Worm (Caenorhabditis elegans) whole organism, late embryonic: ENCODE measurements around the gene srt-14.

Experiments used
- C08G9.2 ChIP-seq: sonication (generic microtip); optimal IDR thresholded peaks from 2 replicates; lab custom pipeline; 2016; ENCODE audit warnings: mild to moderate bottlenecking, missing genetic modification characterization, moderate library complexity, missing compliant biosample characterization
- ama-1 ChIP-seq: fragments of 150-350 bp; optimal IDR thresholded peaks from 2 replicates; lab custom pipeline; 2014
- dmd-4 ChIP-seq: sonication (generic microtip); optimal IDR thresholded peaks from 2 replicates; lab custom pipeline; 2016; ENCODE audit warnings: borderline replicate concordance, missing genetic modification characterization, missing compliant biosample characterization
- fkh-10 ChIP-seq: fragments of 150-350 bp; optimal IDR thresholded peaks from 2 replicates; lab custom pipeline; 2014; ENCODE audit warnings: missing biosample characterization, missing genetic modification reagents, missing genetic modification characterization
- pax-1 ChIP-seq: fragments of 150-350 bp; optimal IDR thresholded peaks from 2 replicates; lab custom pipeline; 2014; ENCODE audit warnings: missing biosample characterization, missing genetic modification characterization
- pha-2 ChIP-seq: sonication (generic microtip); optimal IDR thresholded peaks from 2 replicates; lab custom pipeline; 2017; ENCODE audit warnings: mild to moderate bottlenecking, missing genetic modification characterization, missing compliant biosample characterization
- pqm-1 ChIP-seq: sonication (generic microtip); optimal IDR thresholded peaks from 2 replicates; lab custom pipeline; 2016; ENCODE audit warnings: missing genetic modification characterization, missing compliant biosample characterization
- unc-86 ChIP-seq: sonication (generic microtip); optimal IDR thresholded peaks from 2 replicates; lab custom pipeline; 2016; ENCODE audit warnings: missing genetic modification characterization, missing compliant biosample characterization
- ztf-16 ChIP-seq: sonication (generic microtip); optimal IDR thresholded peaks from 2 replicates; lab custom pipeline; 2017; ENCODE audit warnings: missing genetic modification characterization, missing compliant biosample characterization

DNA sequence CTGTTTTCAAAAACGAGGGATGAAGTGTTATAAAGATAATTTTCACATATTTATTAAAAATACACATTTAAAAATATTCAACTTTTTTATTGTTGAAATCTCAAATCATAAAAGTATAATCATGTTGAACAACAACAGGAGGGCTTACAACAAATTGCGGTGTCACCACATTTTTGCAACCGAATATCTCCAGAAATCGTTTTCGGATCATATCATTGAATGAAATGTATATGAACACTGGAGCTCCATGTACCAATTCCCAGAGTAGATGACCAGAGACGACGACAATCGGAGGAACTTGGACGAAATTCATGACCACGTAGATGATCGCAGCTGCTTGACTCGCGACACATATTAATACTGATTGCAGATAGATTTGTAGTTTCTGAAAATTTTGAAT lies 5.0 kb upstream of the srt-14 start:
- TF ChIP-seq fkh-10 (no peak), pax-1 (tag; lab: Kevin White, UChicago) (no peak), pqm-1 (no peak), ztf-16 (no peak), unc-86 (no peak), ama-1 (lab: Kevin White, UChicago) (no peak), dmd-4 (no peak), pha-2 (no peak), C08G9.2 (tag; lab: Kevin White, UChicago) (no peak)
